Worm (Caenorhabditis elegans): ENCODE results near the gene F45D11.5.

DNA sequence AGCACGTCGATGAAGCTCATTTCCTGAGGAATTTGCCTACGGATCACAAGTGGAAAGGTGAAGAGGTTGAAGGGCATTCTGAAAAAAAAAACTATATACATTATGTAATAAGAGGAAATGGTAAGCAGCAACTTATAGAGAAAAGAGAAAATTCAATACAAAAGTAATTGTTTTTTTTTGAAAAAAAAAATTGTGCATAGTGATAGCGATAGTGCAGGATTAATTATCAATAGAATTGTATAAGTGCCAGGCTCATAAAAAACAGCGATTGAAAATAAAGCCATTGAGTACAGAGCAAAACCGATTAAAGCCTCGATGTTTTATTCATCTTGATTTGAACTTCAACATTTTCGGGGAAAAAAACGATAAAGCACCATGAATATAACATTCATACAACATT lies 28.7 kb upstream of the F45D11.5 start, which contains the start of gene C32B5.15:
- TF ChIP-seq nhr-76 (tag; optimal IDR thresholded peaks at IDR 0.05): no peak
- TF ChIP-seq nhr-6 (tag; optimal IDR thresholded peaks at IDR 0.05): no peak
- no peak for TF ChIP-seq mxl-3 (GFP tag; optimal IDR thresholded peaks at IDR 0.05)
- TF ChIP-seq mdl-1 (tag; optimal IDR thresholded peaks at IDR 0.05): no peak
- TF ChIP-seq dmd-8 (GFP tag; IDR thresholded peaks at IDR 0.05): no peak
- no peak for TF ChIP-seq ztf-7 (tag; optimal IDR thresholded peaks at IDR 0.05)
- no peak for TF ChIP-seq unc-62 (GFP tag; optimal IDR thresholded peaks at IDR 0.05 in 1 of 2)
- no peak for TF ChIP-seq unc-62 (tag; optimal IDR thresholded peaks at IDR 0.05)
- no peak for TF ChIP-seq ces-1 (GFP tag; optimal IDR thresholded peaks at IDR 0.05)
- TF ChIP-seq snpc-4 (tag; optimal IDR thresholded peaks at IDR 0.05): no peak
- no peak for TF ChIP-seq D1046.2 (GFP tag; IDR thresholded peaks at IDR 0.05)

All from whole organism, L4 larva.